Fruit fly (Drosophila melanogaster) whole organism, prepupa: ENCODE measurements around the gene CG11703.

Source experiments
- CG10631 ChIP-seq: fragments of 200-800 bp; sonication (Bioruptor generic); optimal IDR thresholded peaks from 2 replicates; lab custom pipeline; 2016; ENCODE audit warnings: missing biosample characterization, missing genetic modification characterization
- CG10669 ChIP-seq: fragments of 200-800 bp; sonication (Bioruptor generic); optimal IDR thresholded peaks from 3 replicates; lab custom pipeline; 2018; ENCODE audit warnings: missing biosample characterization, mild to moderate bottlenecking, missing genetic modification characterization, moderate library complexity
- CG11294 ChIP-seq: fragments of 200-800 bp; sonication (Bioruptor generic); IDR thresholded peaks from 2 replicates; pipeline ENCODE4 v1.3.6; 2022; ENCODE audit warnings: missing biosample characterization, missing genetic modification characterization
- CG11762 ChIP-seq: fragments of 200-800 bp; sonication (Bioruptor generic); optimal IDR thresholded peaks from 3 replicates; lab custom pipeline; 2016; ENCODE audit warnings: missing biosample characterization, missing genetic modification characterization; ENCODE audit not compliant: insufficient read depth
- CG11902 ChIP-seq: fragments of 200-800 bp; sonication (Bioruptor generic); optimal IDR thresholded peaks from 3 replicates; lab custom pipeline; 2016; ENCODE audit warnings: missing biosample characterization, missing genetic modification characterization
- CG15336 ChIP-seq: fragments of 200-800 bp; sonication (Bioruptor generic); IDR thresholded peaks from 2 replicates; pipeline ENCODE4 v1.3.6; 2022; ENCODE audit warnings: missing biosample characterization, missing genetic modification characterization
- CG1621 ChIP-seq: fragments of 200-800 bp; sonication (Bioruptor generic); optimal IDR thresholded peaks from 3 replicates; lab custom pipeline; 2018; ENCODE audit warnings: missing biosample characterization, mild to moderate bottlenecking, missing genetic modification characterization
- CG16779 ChIP-seq: fragments of 200-800 bp; sonication (Bioruptor generic); optimal IDR thresholded peaks from 3 replicates; lab custom pipeline; 2017; ENCODE audit warnings: missing biosample characterization, mild to moderate bottlenecking, missing genetic modification characterization
- CG3032 ChIP-seq: fragments of 200-800 bp; optimal IDR thresholded peaks from 2 replicates; lab custom pipeline; 2019; ENCODE audit warnings: missing biosample characterization, mild to moderate bottlenecking, missing genetic modification characterization, moderate library complexity
- CG31627 ChIP-seq: fragments of 200-800 bp; sonication (Bioruptor generic); optimal IDR thresholded peaks from 3 replicates; lab custom pipeline; 2016; ENCODE audit warnings: missing biosample characterization, missing genetic modification characterization
- CG32006 ChIP-seq: fragments of 200-800 bp; sonication (Bioruptor generic); optimal IDR thresholded peaks from 3 replicates; lab custom pipeline; 2017; ENCODE audit warnings: missing biosample characterization, mild to moderate bottlenecking, missing genetic modification characterization
- CG34406 ChIP-seq: fragments of 200-800 bp; sonication (Bioruptor generic); optimal IDR thresholded peaks from 3 replicates; lab custom pipeline; 2016; ENCODE audit warnings: missing biosample characterization, missing genetic modification characterization
- CG3919 ChIP-seq: fragments of 200-800 bp; sonication (Bioruptor generic); optimal IDR thresholded peaks from 3 replicates; lab custom pipeline; 2016; ENCODE audit warnings: missing biosample characterization, missing genetic modification characterization
- CG4318 ChIP-seq: fragments of 200-800 bp; sonication (Bioruptor generic); optimal IDR thresholded peaks from 3 replicates; lab custom pipeline; 2017; ENCODE audit warnings: missing biosample characterization, mild to moderate bottlenecking, missing genetic modification characterization
- CG6163 ChIP-seq: fragments of 200-800 bp; sonication (Bioruptor generic); IDR thresholded peaks from 3 replicates; pipeline ENCODE4 v1.3.6; 2022; ENCODE audit warnings: missing biosample characterization, missing genetic modification characterization
- CG6276 ChIP-seq: fragments of 200-800 bp; sonication (Bioruptor generic); optimal IDR thresholded peaks from 2 replicates; lab custom pipeline; 2017; ENCODE audit warnings: missing biosample characterization, mild to moderate bottlenecking, missing genetic modification characterization
- CG6792 ChIP-seq: fragments of 200-800 bp; sonication (Bioruptor generic); optimal IDR thresholded peaks from 3 replicates; lab custom pipeline; 2016; ENCODE audit warnings: missing biosample characterization, missing genetic modification characterization
- CG6808 ChIP-seq: fragments of 200-800 bp; sonication (Bioruptor generic); optimal IDR thresholded peaks from 3 replicates; lab custom pipeline; 2017; ENCODE audit warnings: missing biosample characterization, missing genetic modification characterization, mild to moderate bottlenecking, moderate library complexity, missing genetic modification reagents
- CG6854 ChIP-seq: fragments of 200-800 bp; sonication (Bioruptor generic); optimal IDR thresholded peaks from 2 replicates; lab custom pipeline; 2017; ENCODE audit warnings: missing biosample characterization, mild to moderate bottlenecking, missing genetic modification characterization
- CG8119 ChIP-seq: fragments of 200-800 bp; sonication (Bioruptor generic); IDR thresholded peaks from 3 replicates; pipeline ENCODE4 v1.3.6; 2022; ENCODE audit warnings: missing biosample characterization, missing genetic modification characterization
- CG8319 ChIP-seq: fragments of 200-800 bp; sonication (Bioruptor generic); optimal IDR thresholded peaks from 3 replicates; lab custom pipeline; 2016; ENCODE audit warnings: missing biosample characterization, missing genetic modification characterization
- CG8632 ChIP-seq: fragments of 200-800 bp; sonication (Bioruptor generic); optimal IDR thresholded peaks from 3 replicates; lab custom pipeline; 2016; ENCODE audit warnings: missing biosample characterization, missing genetic modification characterization
- CG9139 ChIP-seq: fragments of 200-800 bp; sonication (Bioruptor generic); optimal IDR thresholded peaks from 3 replicates; lab custom pipeline; 2017; ENCODE audit warnings: missing biosample characterization, mild to moderate bottlenecking, missing genetic modification characterization
- Eip75B ChIP-seq: fragments of 200-800 bp; sonication (Bioruptor generic); optimal IDR thresholded peaks from 3 replicates; lab custom pipeline; 2016; ENCODE audit warnings: missing biosample characterization, missing genetic modification characterization
- Eip78C ChIP-seq: fragments of 200-800 bp; sonication (Bioruptor generic); peaks from one replicate; lab custom pipeline; 2016; ENCODE audit warnings: missing biosample characterization, missing genetic modification characterization
- Ets21C ChIP-seq: fragments of 200-800 bp; sonication (Bioruptor generic); optimal IDR thresholded peaks from 3 replicates; lab custom pipeline; 2016; ENCODE audit warnings: missing biosample characterization, missing genetic modification characterization
- Ets96B ChIP-seq: fragments of 200-800 bp; optimal IDR thresholded peaks from 2 replicates; lab custom pipeline; 2019; ENCODE audit warnings: missing biosample characterization, mild to moderate bottlenecking, missing genetic modification characterization, moderate library complexity
- Gug ChIP-seq: fragments of 200-800 bp; sonication (Bioruptor generic); IDR thresholded peaks from 2 replicates; pipeline ENCODE4 v1.3.6; 2022; ENCODE audit warnings: missing biosample characterization, missing genetic modification characterization
- Hr38 ChIP-seq: sonication (Bioruptor generic); optimal IDR thresholded peaks from 2 replicates; lab custom pipeline; 2016; ENCODE audit warnings: missing biosample characterization, missing genetic modification characterization
- Hr4 ChIP-seq: fragments of 200-800 bp; sonication (Bioruptor generic); optimal IDR thresholded peaks from 3 replicates; lab custom pipeline; 2016; ENCODE audit warnings: missing biosample characterization, missing genetic modification characterization
- Lpt ChIP-seq: fragments of 200-800 bp; sonication (Bioruptor generic); optimal IDR thresholded peaks from 3 replicates; lab custom pipeline; 2016; ENCODE audit warnings: missing biosample characterization, missing genetic modification characterization
- Met ChIP-seq: fragments of 200-800 bp; sonication (Bioruptor generic); optimal IDR thresholded peaks from 3 replicates; lab custom pipeline; 2016; ENCODE audit warnings: missing biosample characterization, missing genetic modification characterization
- OdsH ChIP-seq: fragments of 200-800 bp; sonication (Bioruptor generic); optimal IDR thresholded peaks from 3 replicates; lab custom pipeline; 2016; ENCODE audit warnings: missing biosample characterization, missing genetic modification characterization
- Smox ChIP-seq: fragments of 200-800 bp; sonication (Bioruptor generic); optimal IDR thresholded peaks from 3 replicates; lab custom pipeline; 2016; ENCODE audit warnings: missing biosample characterization, missing genetic modification characterization
- Sox102F ChIP-seq: fragments of 200-800 bp; sonication (Bioruptor generic); optimal IDR thresholded peaks from 2 replicates; lab custom pipeline; 2016; ENCODE audit warnings: missing biosample characterization, mild to moderate bottlenecking, missing genetic modification characterization
- Sox15 ChIP-seq: fragments of 200-800 bp; sonication (Bioruptor generic); optimal IDR thresholded peaks from 3 replicates; lab custom pipeline; 2016; ENCODE audit warnings: missing biosample characterization, missing genetic modification characterization
- achi ChIP-seq: fragments of 200-800 bp; sonication (Bioruptor generic); optimal IDR thresholded peaks from 3 replicates; lab custom pipeline; 2016; ENCODE audit warnings: missing biosample characterization, missing genetic modification characterization
- acj6 ChIP-seq: fragments of 200-800 bp; sonication (Bioruptor generic); optimal IDR thresholded peaks from 3 replicates; lab custom pipeline; 2016; ENCODE audit warnings: missing biosample characterization, missing genetic modification characterization
- cyc ChIP-seq: fragments of 200-800 bp; sonication (Bioruptor generic); optimal IDR thresholded peaks from 3 replicates; lab custom pipeline; 2016; ENCODE audit warnings: missing biosample characterization, missing genetic modification characterization
- dac ChIP-seq: fragments of 200-800 bp; sonication (Bioruptor generic); optimal IDR thresholded peaks from 2 replicates; lab custom pipeline; 2017; ENCODE audit warnings: missing biosample characterization, mild to moderate bottlenecking, missing genetic modification characterization
- eg ChIP-seq: fragments of 200-800 bp; sonication (Bioruptor generic); IDR thresholded peaks from 3 replicates; pipeline ENCODE4 v1.3.6; 2022; ENCODE audit warnings: missing biosample characterization, missing genetic modification characterization
- esn ChIP-seq: fragments of 200-800 bp; sonication (Bioruptor generic); optimal IDR thresholded peaks from 2 replicates; lab custom pipeline; 2016; ENCODE audit warnings: missing biosample characterization, mild to moderate bottlenecking, missing genetic modification characterization, moderate library complexity
- fd85E ChIP-seq: fragments of 200-800 bp; sonication (Bioruptor generic); optimal IDR thresholded peaks from 3 replicates; lab custom pipeline; 2016; ENCODE audit warnings: missing biosample characterization, missing genetic modification characterization
- fkh ChIP-seq: fragments of 200-800 bp; sonication (Bioruptor generic); optimal IDR thresholded peaks from 3 replicates; lab custom pipeline; 2017; ENCODE audit warnings: missing biosample characterization, mild to moderate bottlenecking, missing genetic modification characterization, moderate library complexity
- lz ChIP-seq: fragments of 200-800 bp; sonication (Bioruptor generic); optimal IDR thresholded peaks from 3 replicates; lab custom pipeline; 2016; ENCODE audit warnings: missing biosample characterization, missing genetic modification characterization
- net ChIP-seq: fragments of 200-800 bp; sonication (Bioruptor generic); optimal IDR thresholded peaks from 3 replicates; lab custom pipeline; 2016; ENCODE audit warnings: missing biosample characterization, missing genetic modification characterization
- pdm3 ChIP-seq: fragments of 200-800 bp; sonication (Bioruptor generic); optimal IDR thresholded peaks from 3 replicates; lab custom pipeline; 2016; ENCODE audit warnings: missing biosample characterization, missing genetic modification characterization
- salr ChIP-seq, 2 experiments: fragments of 200-800 bp; sonication (Bioruptor generic); optimal IDR thresholded peaks; 3 replicates each; lab custom pipeline; 2016 to 2018; ENCODE audit warnings: missing biosample characterization in 2 of 2, missing genetic modification characterization in 2 of 2, mild to moderate bottlenecking in 1 of 2
- spab ChIP-seq: fragments of 200-800 bp; sonication (Bioruptor generic); optimal IDR thresholded peaks from 2 replicates; lab custom pipeline; 2017; ENCODE audit warnings: missing biosample characterization, mild to moderate bottlenecking, missing genetic modification characterization, missing genetic modification reagents
- ss ChIP-seq, 2 experiments: fragments of 200-800 bp; sonication (Bioruptor generic); optimal IDR thresholded peaks; 2 replicates in 1 of 2; 3 replicates in 1 of 2; lab custom pipeline; 2017 to 2018; ENCODE audit warnings: mild to moderate bottlenecking in 2 of 2, missing biosample characterization in 2 of 2, missing genetic modification characterization in 2 of 2, moderate library complexity in 1 of 2
- svp ChIP-seq: fragments of 200-800 bp; sonication (Bioruptor generic); peaks from one replicate; lab custom pipeline; 2016; ENCODE audit warnings: missing biosample characterization, missing genetic modification characterization
- topi ChIP-seq: fragments of 200-800 bp; sonication (Bioruptor generic); optimal IDR thresholded peaks from 3 replicates; lab custom pipeline; 2016; ENCODE audit warnings: missing biosample characterization, missing genetic modification characterization
- vri ChIP-seq: fragments of 200-800 bp; sonication (Bioruptor generic); optimal IDR thresholded peaks from 3 replicates; lab custom pipeline; 2016; ENCODE audit warnings: missing biosample characterization, mild to moderate bottlenecking, missing genetic modification characterization

Gene CG11703

dm6 chr3R:19181214-19181613, 46.8 kb downstream of the CG11703 start:
- peak; percentile 79 for TF ChIP-seq pdm3 (GFP tag; lab: Kevin White, UChicago)
- peak; percentile 35 for TF ChIP-seq CG9139 (GFP tag; lab: Kevin White, UChicago)
- peak; percentile 67 for TF ChIP-seq CG10631 (GFP tag; lab: Kevin White, UChicago)
- TF ChIP-seq CG6808: peak; percentile 78
- peak; percentile 82 for TF ChIP-seq CG15336
- peak; percentile 40 to 74 for TF ChIP-seq ss (GFP tag; optimal IDR thresholded peaks at IDR 0.05; lab: Kevin White, UChicago)
- peak; percentile 31 for TF ChIP-seq Ets21C
- TF ChIP-seq CG1621 (tag; lab: Kevin White, UChicago): peak; percentile 24
- peak; percentile 76 for TF ChIP-seq net (GFP tag; lab: Kevin White, UChicago)
- TF ChIP-seq fkh (GFP tag; lab: Kevin White, UChicago): no peak
- TF ChIP-seq CG4318: peak; percentile 85
- peak; percentile 61 for TF ChIP-seq Ets96B (tag; lab: Kevin White, UChicago)
- peak; percentile 74 for TF ChIP-seq Met
- TF ChIP-seq OdsH: peak; percentile 83
- peak; percentile 94 for TF ChIP-seq CG32006 (GFP tag; lab: Kevin White, UChicago)
- TF ChIP-seq esn (GFP tag; lab: Kevin White, UChicago): peak; percentile 73
- TF ChIP-seq CG11762 (GFP tag; lab: Kevin White, UChicago): peak; percentile 72
- TF ChIP-seq eg (GFP tag; lab: Robert Waterston, UW): peak; percentile 69
- TF ChIP-seq Gug (GFP tag; lab: Robert Waterston, UW): peak; percentile 60
- TF ChIP-seq CG3032 (tag; lab: Kevin White, UChicago): peak; percentile 74
- peak; percentile 57 for TF ChIP-seq spab
- no peak for TF ChIP-seq CG6854 (GFP tag; lab: Kevin White, UChicago)
- TF ChIP-seq Smox (GFP tag; lab: Kevin White, UChicago): peak; percentile 67
- TF ChIP-seq CG6276: peak; percentile 90
- peak; percentile 51 for TF ChIP-seq Eip75B (GFP tag; lab: Kevin White, UChicago)
- TF ChIP-seq Hr38: no peak
- peak; percentile 80 for TF ChIP-seq CG3919 (GFP tag; lab: Kevin White, UChicago)
- peak; percentile 43 for TF ChIP-seq dac (GFP tag; lab: Kevin White, UChicago)
- peak; percentile 29 for TF ChIP-seq vri (GFP tag; lab: Kevin White, UChicago)
- peak; percentile 44 for TF ChIP-seq fd85E (GFP tag; lab: Kevin White, UChicago)
- TF ChIP-seq CG8119 (GFP tag; lab: Robert Waterston, UW): peak; percentile 83
- peak; percentile 82 for TF ChIP-seq Lpt
- TF ChIP-seq Eip78C (GFP tag; lab: Kevin White, UChicago): peak; percentile 93
- peak; percentile 60 for TF ChIP-seq CG16779 (tag; lab: Kevin White, UChicago)
- peak; percentile 57 for TF ChIP-seq CG6163 (GFP tag; lab: Robert Waterston, UW)
- TF ChIP-seq achi: peak; percentile 78
- peak; percentile 47 for TF ChIP-seq CG11294 (GFP tag; lab: Robert Waterston, UW)
- peak; percentile 89 for TF ChIP-seq Hr4 (GFP tag; lab: Kevin White, UChicago)
- peak; percentile 77 for TF ChIP-seq CG10669 (GFP tag; lab: Kevin White, UChicago)
- TF ChIP-seq salr (GFP tag; optimal IDR thresholded peaks at IDR 0.05; lab: Kevin White, UChicago): peak in 1 of 2 experiments; percentile 80
- peak; percentile 73 for TF ChIP-seq CG34406 (GFP tag; lab: Kevin White, UChicago)
- peak; percentile 61 for TF ChIP-seq CG31627 (GFP tag; lab: Kevin White, UChicago)
- TF ChIP-seq acj6 (GFP tag; lab: Kevin White, UChicago): peak; percentile 70
- peak; percentile 65 for TF ChIP-seq svp (GFP tag; lab: Kevin White, UChicago)
- peak; percentile 60 for TF ChIP-seq CG6792 (GFP tag; lab: Kevin White, UChicago)
- peak; percentile 50 for TF ChIP-seq CG11902
- peak; percentile 56 for TF ChIP-seq CG8319 (GFP tag; lab: Kevin White, UChicago)
- TF ChIP-seq cyc (GFP tag; lab: Kevin White, UChicago): peak; percentile 65
- peak; percentile 77 for TF ChIP-seq CG8632 (GFP tag; lab: Kevin White, UChicago)
- peak; percentile 70 for TF ChIP-seq topi
- peak; percentile 49 for TF ChIP-seq Sox15 (GFP tag; lab: Kevin White, UChicago)
- peak; percentile 57 for TF ChIP-seq Sox102F
- peak; percentile 59 for TF ChIP-seq lz (GFP tag; lab: Kevin White, UChicago)
